Fruit fly (Drosophila melanogaster): ENCODE results near the gene LysE.

LysE gene

DNA sequence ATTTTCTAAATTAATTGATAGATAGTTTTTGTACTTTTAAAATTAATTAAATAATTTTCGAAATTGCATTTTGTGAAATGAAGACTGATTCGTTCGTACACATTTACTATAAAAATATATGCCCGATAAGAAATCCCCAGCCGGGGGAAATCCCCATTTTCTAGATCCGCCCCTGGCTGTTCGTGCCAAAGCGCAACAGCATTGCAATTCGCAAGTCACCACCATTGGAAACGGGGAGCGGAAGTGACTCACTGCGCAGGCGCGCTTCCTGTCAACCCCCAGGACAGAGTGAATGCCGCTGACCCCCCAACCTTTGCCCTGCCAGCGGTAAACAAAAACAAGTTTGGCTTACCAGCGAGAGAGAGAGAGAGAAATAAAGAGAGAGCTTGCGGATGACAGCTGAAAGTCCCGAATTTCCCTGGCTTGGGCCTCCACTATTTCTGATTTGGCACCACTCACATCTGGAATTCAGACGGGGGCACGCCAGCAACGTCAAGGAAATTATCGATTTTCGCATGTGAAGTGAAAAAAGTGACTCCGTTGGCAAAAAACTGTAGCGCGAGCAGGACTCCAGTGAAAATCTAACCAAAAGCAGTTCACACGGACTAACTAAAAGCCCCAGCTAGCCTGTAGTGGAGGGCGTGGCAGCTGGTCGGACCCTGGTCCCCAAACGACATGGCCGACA, 16.6 kb upstream of the LysE start, which contains the start of gene Aplip1 (continued):
- TF ChIP-seq unpg (GFP tag; optimal IDR thresholded peaks at IDR 0.05) (no peak), prd (optimal IDR thresholded peaks at IDR 0.05) (no peak), prd (GFP tag; IDR thresholded peaks at IDR 0.05) (0 out of 3 replicates have a peak, but pooled peaks have one; percentile 32), Hr78 (GFP tag; optimal IDR thresholded peaks at IDR 0.05) (peak in 1 of 2 experiments; percentile 31), Ets97D (GFP tag; optimal IDR thresholded peaks at IDR 0.05) (peak; percentile 39), CG32532 (GFP tag; IDR thresholded peaks at IDR 0.05) (peak; percentile 55), CG3407 (GFP tag; optimal IDR thresholded peaks at IDR 0.05) (no peak), CG2120 (GFP tag; optimal IDR thresholded peaks at IDR 0.05) (peak; percentile 46), Med (GFP tag) (peak; percentile 82), CG17829 (tag; optimal IDR thresholded peaks at IDR 0.05) (no peak), Fer3 (tag; optimal IDR thresholded peaks at IDR 0.05) (peak; percentile 22), Hmr (GFP tag; optimal IDR thresholded peaks at IDR 0.05) (peak; percentile 3), CG16779 (GFP tag; IDR thresholded peaks at IDR 0.05) (0 out of 2 replicates have a peak, but pooled peaks have one; percentile 21), NFAT (GFP tag; IDR thresholded peaks at IDR 0.05) (0 out of 2 replicates have a peak, but pooled peaks have one; percentile 33), Ets65A (GFP tag) (peak; percentile 75), ewg (GFP tag; optimal IDR thresholded peaks at IDR 0.05) (peak; percentile 96), CG1832 (GFP tag; optimal IDR thresholded peaks at IDR 0.05) (no peak), knrl (GFP tag; IDR thresholded peaks at IDR 0.05; ENCODE audit: partially characterized antibody) (no peak), sens (GFP tag) (peak; percentile 16), CG11456 (GFP tag; IDR thresholded peaks at IDR 0.05) (0 out of 3 replicates have a peak, but pooled peaks have one; percentile 61), CG10431 (GFP tag; optimal IDR thresholded peaks at IDR 0.05) (no peak), CG11695 (GFP tag; IDR thresholded peaks at IDR 0.05) (0 out of 3 replicates have a peak, but pooled peaks have one; percentile 15), CG12071 (GFP tag; optimal IDR thresholded peaks at IDR 0.05) (peak; percentile 12), seq (GFP tag; IDR thresholded peaks at IDR 0.05) (peak; percentile 83), sisA (GFP tag; IDR thresholded peaks at IDR 0.05) (0 out of 2 replicates have a peak, but pooled peaks have one; percentile 14), YL-1 (GFP tag; optimal IDR thresholded peaks at IDR 0.05) (peak; percentile 13), Meics (GFP tag; optimal IDR thresholded peaks at IDR 0.05) (peak; percentile 31), CG8089 (GFP tag; optimal IDR thresholded peaks at IDR 0.05) (no peak), sim (GFP tag; IDR thresholded peaks at IDR 0.05) (no peak), CG2678 (tag; optimal IDR thresholded peaks at IDR 0.05) (peak; percentile 39), Pdp1 (GFP tag; optimal IDR thresholded peaks at IDR 0.05) (peak in 1 of 2 experiments; percentile 22), CG9932 (GFP tag; IDR thresholded peaks at IDR 0.05) (peak; percentile 28; the same call in 1 of the 2 replicates), slbo (GFP tag; IDR thresholded peaks at IDR 0.05) (peak; percentile 8; the same call in 1 of the 2 replicates), nerfin-1 (tag; optimal IDR thresholded peaks at IDR 0.05) (peak; percentile 46), onecut (GFP tag; IDR thresholded peaks at IDR 0.05) (peak; percentile 98), E2f1 (GFP tag; IDR thresholded peaks at IDR 0.05) (peak; percentile 21; the same call in 1 of the 2 replicates), scrt (GFP tag; optimal IDR thresholded peaks at IDR 0.05) (peak; percentile 87), CG9437 (GFP tag; optimal IDR thresholded peaks at IDR 0.05) (no peak)

DNA sequence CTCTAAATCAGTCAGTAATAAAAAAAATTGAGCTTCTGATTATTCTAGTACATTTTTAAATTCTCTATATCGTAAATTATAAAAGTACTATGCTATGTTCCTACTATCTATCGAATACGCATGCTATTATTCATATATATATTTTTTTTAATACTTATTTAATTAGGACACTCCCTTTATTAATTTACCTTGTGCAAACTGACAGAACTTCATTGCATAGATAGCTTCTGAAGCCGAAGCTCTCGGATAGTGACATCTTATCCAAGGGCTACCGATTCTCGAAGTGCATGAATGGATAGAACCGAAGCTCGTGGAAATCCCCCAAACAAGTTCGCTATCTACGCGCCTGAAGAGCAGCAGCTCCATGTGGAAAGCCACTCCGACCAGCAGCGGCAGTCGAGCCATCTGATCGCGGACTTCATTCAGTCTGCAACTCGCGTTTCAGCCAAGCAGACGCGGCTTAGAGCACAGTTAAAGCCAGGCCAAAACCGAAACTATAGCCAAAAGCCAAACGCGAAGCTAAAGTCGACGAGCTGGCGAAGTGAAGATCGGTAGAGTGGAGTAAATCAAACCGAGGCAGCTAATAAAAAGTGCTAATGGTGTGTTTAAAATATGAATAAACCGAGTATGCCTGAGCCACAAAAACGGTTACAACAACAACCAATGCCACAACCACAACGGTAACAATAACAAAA, 12.1 kb upstream of the LysE start, which contains the start of gene mwh:
mwh (plus strand) TSS at position 430 of the 695 bp plus-strand sequence.
- TF ChIP-seq Lim3 (GFP tag; IDR thresholded peaks at IDR 0.05), result no peak
- no peak for TF ChIP-seq CG8290 (GFP tag; optimal IDR thresholded peaks at IDR 0.05)
- peak in 1 of 2 experiments; percentile 4 for TF ChIP-seq CG8290 (tag; optimal IDR thresholded peaks at IDR 0.05)
- no peak for TF ChIP-seq stwl (tag; optimal IDR thresholded peaks at IDR 0.05)
- no peak for TF ChIP-seq CG3838 (GFP tag; optimal IDR thresholded peaks at IDR 0.05)
- TF ChIP-seq Deaf1 (tag; optimal IDR thresholded peaks at IDR 0.05), result peak; percentile 5
- peak; percentile 10 for TF ChIP-seq oc (tag; optimal IDR thresholded peaks at IDR 0.05)
- TF ChIP-seq CG5180 (GFP tag; optimal IDR thresholded peaks at IDR 0.05), result peak; percentile 66
- peak; percentile 35 for TF ChIP-seq Med (GFP tag)
- no peak for TF ChIP-seq CG15011 (GFP tag; optimal IDR thresholded peaks at IDR 0.05)
- TF ChIP-seq chinmo (GFP tag; IDR thresholded peaks at IDR 0.05; ENCODE audit: partially characterized antibody), result 0 out of 4 replicates have a peak, but pooled peaks have one; percentile 34
- no peak for TF ChIP-seq ato (GFP tag; IDR thresholded peaks at IDR 0.05; ENCODE audit: partially characterized antibody)
